Worm (Caenorhabditis elegans) whole organism, L3 larva: Measurements from ENCODE around the gene F32E10.9.

Experiments
- R02D3.7 ChIP-seq: fragments of 150-350 bp; optimal IDR thresholded peaks from 2 replicates; lab custom pipeline; 2014; ENCODE audit warnings: missing biosample characterization, missing genetic modification characterization
- ZK546.5 ChIP-seq: sonication (generic microtip); optimal IDR thresholded peaks from 2 replicates; lab custom pipeline; 2017; ENCODE audit warnings: missing biosample characterization, missing genetic modification characterization
- aly-2 ChIP-seq: fragments of 150-350 bp; optimal IDR thresholded peaks from 2 replicates; lab custom pipeline; 2014; ENCODE audit warnings: missing biosample characterization, missing genetic modification characterization
- ama-1 ChIP-seq: fragments of 150-350 bp; optimal IDR thresholded peaks from 2 replicates; lab custom pipeline; 2018
- ceh-16 ChIP-seq: sonication (generic microtip); optimal IDR thresholded peaks from 2 replicates; lab custom pipeline; 2017; ENCODE audit warnings: missing biosample characterization, missing genetic modification characterization
- ceh-28 ChIP-seq: fragments of 150-350 bp; optimal IDR thresholded peaks from 2 replicates; lab custom pipeline; 2014; ENCODE audit warnings: missing biosample characterization, missing genetic modification reagents, missing genetic modification characterization
- ceh-82 ChIP-seq: fragments of 150-350 bp; optimal IDR thresholded peaks from 2 replicates; lab custom pipeline; 2014; ENCODE audit warnings: missing biosample characterization, missing genetic modification characterization
- ceh-9 ChIP-seq: sonication (generic microtip); optimal IDR thresholded peaks from 2 replicates; lab custom pipeline; 2018; ENCODE audit warnings: missing biosample characterization, missing genetic modification characterization
- daf-12 ChIP-seq: fragments of 150-350 bp; optimal IDR thresholded peaks from 2 replicates; lab custom pipeline; 2014; ENCODE audit warnings: missing biosample characterization, missing genetic modification reagents, missing genetic modification characterization
- egl-27 ChIP-seq: sonication (generic microtip); optimal IDR thresholded peaks from 4 replicates; lab custom pipeline; 2017; ENCODE audit warnings: missing biosample characterization, missing genetic modification reagents, missing genetic modification characterization
- egl-5 ChIP-seq: fragments of 150-350 bp; optimal IDR thresholded peaks from 2 replicates; lab custom pipeline; 2017; ENCODE audit warnings: missing biosample characterization, missing genetic modification reagents, missing genetic modification characterization, inconsistent platforms
- elt-1 ChIP-seq: fragments of 150-350 bp; optimal IDR thresholded peaks from 2 replicates; lab custom pipeline; 2014; ENCODE audit warnings: missing biosample characterization, missing genetic modification characterization
- elt-2 ChIP-seq: sonication (generic microtip); optimal IDR thresholded peaks from 2 replicates; lab custom pipeline; 2016; ENCODE audit warnings: missing genetic modification reagents, mild to moderate bottlenecking, missing genetic modification characterization, missing compliant biosample characterization
- elt-3 ChIP-seq, 3 experiments: fragments of 150-350 bp in 1 of 3; sonication (generic microtip) in 2 of 3; optimal IDR thresholded peaks; 2 replicates in 2 of 3; 4 replicates in 1 of 3; lab custom pipeline; 2014 to 2017; ENCODE audit warnings: missing biosample characterization in 3 of 3, missing genetic modification characterization in 3 of 3
- eor-1 ChIP-seq, 2 experiments: fragments of 150-350 bp; optimal IDR thresholded peaks; 2 replicates each; lab custom pipeline; 2014 to 2018; ENCODE audit warnings: missing biosample characterization in 2 of 2, missing genetic modification characterization in 2 of 2
- fkh-10 ChIP-seq: sonication (generic microtip); optimal IDR thresholded peaks from 2 replicates; lab custom pipeline; 2017; ENCODE audit warnings: missing biosample characterization, missing genetic modification reagents, missing genetic modification characterization
- fkh-2 ChIP-seq: fragments of 150-350 bp; optimal IDR thresholded peaks from 2 replicates; lab custom pipeline; 2014; ENCODE audit warnings: missing biosample characterization, missing genetic modification reagents, missing genetic modification characterization
- fos-1 ChIP-seq: fragments of 150-350 bp; optimal IDR thresholded peaks from 2 replicates; lab custom pipeline; 2014; ENCODE audit warnings: missing biosample characterization, missing genetic modification characterization
- hmg-11 ChIP-seq: sonication (generic microtip); optimal IDR thresholded peaks from 2 replicates; lab custom pipeline; 2016; ENCODE audit warnings: missing genetic modification characterization, missing compliant biosample characterization
- jun-1 ChIP-seq: fragments of 150-350 bp; optimal IDR thresholded peaks from 2 replicates; lab custom pipeline; 2014; ENCODE audit warnings: missing biosample characterization, missing genetic modification reagents, missing genetic modification characterization
- lin-15B ChIP-seq: fragments of 150-350 bp; optimal IDR thresholded peaks from 2 replicates; lab custom pipeline; 2014; ENCODE audit warnings: missing biosample characterization, missing genetic modification characterization
- lin-39 ChIP-seq: fragments of 150-350 bp; optimal IDR thresholded peaks from 2 replicates; lab custom pipeline; 2018; ENCODE audit warnings: missing biosample characterization, missing genetic modification reagents, missing genetic modification characterization
- lsy-12 ChIP-seq: sonication (generic microtip); optimal IDR thresholded peaks from 2 replicates; lab custom pipeline; 2016; ENCODE audit warnings: mild to moderate bottlenecking, missing genetic modification characterization, missing compliant biosample characterization
- mdl-1 ChIP-seq: fragments of 150-350 bp; optimal IDR thresholded peaks from 2 replicates; lab custom pipeline; 2014; ENCODE audit warnings: missing biosample characterization, missing genetic modification characterization
- mml-1 ChIP-seq: fragments of 150-350 bp; sonication (generic microtip); optimal IDR thresholded peaks from 3 replicates; lab custom pipeline; 2014; ENCODE audit warnings: missing biosample characterization, missing genetic modification characterization
- nfya-1 ChIP-seq: sonication (generic microtip); optimal IDR thresholded peaks from 2 replicates; lab custom pipeline; 2017; ENCODE audit warnings: missing genetic modification characterization, mild to moderate bottlenecking, missing compliant biosample characterization, antibody characterized with exemption, moderate library complexity; ENCODE audit not compliant: insufficient read depth
- nhr-11 ChIP-seq: fragments of 150-350 bp; optimal IDR thresholded peaks from 2 replicates; lab custom pipeline; 2014; ENCODE audit warnings: missing biosample characterization, missing genetic modification characterization
- nhr-12 ChIP-seq: fragments of 150-350 bp; optimal IDR thresholded peaks from 2 replicates; lab custom pipeline; 2014; ENCODE audit warnings: missing biosample characterization, missing genetic modification characterization
- nhr-23 ChIP-seq: fragments of 150-350 bp; optimal IDR thresholded peaks from 2 replicates; lab custom pipeline; 2014; ENCODE audit warnings: missing biosample characterization, missing genetic modification reagents, missing genetic modification characterization
- nhr-237 ChIP-seq: fragments of 150-350 bp; optimal IDR thresholded peaks from 2 replicates; lab custom pipeline; 2014; ENCODE audit warnings: missing biosample characterization, missing genetic modification characterization
- nhr-25 ChIP-seq: sonication (generic microtip); optimal IDR thresholded peaks from 2 replicates; lab custom pipeline; 2017; ENCODE audit warnings: missing biosample characterization, missing genetic modification characterization
- nhr-28 ChIP-seq: fragments of 150-350 bp; optimal IDR thresholded peaks from 2 replicates; lab custom pipeline; 2014; ENCODE audit warnings: missing biosample characterization, missing genetic modification characterization
- nhr-43 ChIP-seq: sonication (generic microtip); optimal IDR thresholded peaks from 2 replicates; lab custom pipeline; 2016; ENCODE audit warnings: mild to moderate bottlenecking, missing genetic modification characterization, missing compliant biosample characterization; ENCODE audit not compliant: poor library complexity, severe bottlenecking
- nhr-67 ChIP-seq: fragments of 150-350 bp; optimal IDR thresholded peaks from 2 replicates; lab custom pipeline; 2014; ENCODE audit warnings: missing biosample characterization, missing genetic modification characterization
- nhr-76 ChIP-seq: fragments of 150-350 bp; sonication (generic microtip); optimal IDR thresholded peaks from 5 replicates; lab custom pipeline; 2014; ENCODE audit warnings: missing biosample characterization, missing genetic modification characterization
- nhr-77 ChIP-seq: fragments of 150-350 bp; optimal IDR thresholded peaks from 2 replicates; lab custom pipeline; 2014; ENCODE audit warnings: missing biosample characterization, missing genetic modification characterization
- pha-4 ChIP-seq: fragments of 150-350 bp; optimal IDR thresholded peaks from 2 replicates; lab custom pipeline; 2014; ENCODE audit warnings: missing biosample characterization, missing genetic modification reagents, missing genetic modification characterization
- pqm-1 ChIP-seq: fragments of 150-350 bp; optimal IDR thresholded peaks from 2 replicates; lab custom pipeline; 2017; ENCODE audit warnings: missing biosample characterization, missing genetic modification characterization, inconsistent platforms
- sea-2 ChIP-seq: fragments of 150-350 bp; sonication (generic microtip); optimal IDR thresholded peaks from 4 replicates; lab custom pipeline; 2014; ENCODE audit warnings: missing biosample characterization, missing genetic modification reagents, missing genetic modification characterization
- skn-1 ChIP-seq: fragments of 150-350 bp; optimal IDR thresholded peaks from 2 replicates; lab custom pipeline; 2014; ENCODE audit warnings: missing biosample characterization, missing genetic modification characterization
- snpc-4 ChIP-seq: fragments of 150-350 bp; optimal IDR thresholded peaks from 2 replicates; lab custom pipeline; 2014; ENCODE audit warnings: missing biosample characterization, missing genetic modification characterization
- tbx-2 ChIP-seq: sonication (generic microtip); optimal IDR thresholded peaks from 2 replicates; lab custom pipeline; 2016; ENCODE audit warnings: mild to moderate bottlenecking, missing genetic modification characterization, missing compliant biosample characterization
- unc-39 ChIP-seq: sonication (generic microtip); optimal IDR thresholded peaks from 4 replicates; lab custom pipeline; 2017; ENCODE audit warnings: missing biosample characterization, missing genetic modification characterization
- unc-62 ChIP-seq: fragments of 150-350 bp; sonication (generic microtip); optimal IDR thresholded peaks from 4 replicates; lab custom pipeline; 2014; ENCODE audit warnings: missing biosample characterization, missing genetic modification reagents, missing genetic modification characterization
- zag-1 ChIP-seq: fragments of 150-350 bp; optimal IDR thresholded peaks from 2 replicates; lab custom pipeline; 2014; ENCODE audit warnings: missing biosample characterization, missing genetic modification characterization
- ztf-11 ChIP-seq: fragments of 150-350 bp; optimal IDR thresholded peaks from 2 replicates; lab custom pipeline; 2014; ENCODE audit warnings: missing biosample characterization, missing genetic modification characterization
- ztf-4 ChIP-seq: fragments of 150-350 bp; optimal IDR thresholded peaks from 2 replicates; lab custom pipeline; 2014; ENCODE audit warnings: missing biosample characterization, missing genetic modification characterization

The F32E10.9 gene

DNA sequence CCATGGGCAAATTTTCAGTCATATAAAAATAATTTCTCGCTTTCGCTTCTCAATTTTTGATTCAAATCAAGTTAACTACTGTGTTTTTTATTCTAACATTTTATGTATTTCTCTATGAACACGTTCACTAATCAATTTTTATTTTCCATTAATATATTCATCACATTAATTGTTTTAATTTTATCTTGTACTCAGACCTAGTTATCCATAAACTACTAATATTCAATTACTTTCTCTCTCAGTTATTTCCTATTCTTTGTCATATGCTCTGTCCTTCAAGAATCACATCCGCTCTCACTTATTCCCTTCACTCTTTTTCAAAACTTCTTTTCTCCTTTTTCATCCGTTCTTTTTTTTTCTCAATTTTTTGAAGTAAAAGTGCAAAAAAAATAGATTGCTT lies 23.2 kb upstream of the F32E10.9 start:
- TF ChIP-seq nhr-12: no peak
- TF ChIP-seq fkh-10 (GFP tag; lab: Kevin White, UChicago): peak; percentile 42

- TF ChIP-seq nhr-237 (tag; lab: Kevin White, UChicago) (no peak), lin-39 (tag; lab: Kevin White, UChicago) (peak; percentile 84), snpc-4 (tag; lab: Kevin White, UChicago) (peak; percentile 11), nfya-1 (tag; lab: Kevin White, UChicago) (peak; percentile 51), sea-2 (GFP tag; lab: Kevin White, UChicago) (no peak), hmg-11 (peak; percentile 42)
These were observed 21.6 kb upstream of the F32E10.9 start for ce11 chrIV:7585273-7585882.

- no peak for TF ChIP-seq nhr-11 (tag; lab: Kevin White, UChicago)
- TF ChIP-seq unc-62: no peak
- no peak for TF ChIP-seq nhr-237 (tag; lab: Kevin White, UChicago)
- TF ChIP-seq egl-5 (tag; lab: Kevin White, UChicago): peak; percentile 83
- no peak for TF ChIP-seq ceh-9 (tag; lab: Kevin White, UChicago)
- no peak for TF ChIP-seq nhr-76 (tag; lab: Kevin White, UChicago)
- TF ChIP-seq R02D3.7 (tag; lab: Kevin White, UChicago): peak; percentile 13
- TF ChIP-seq nhr-28: no peak
- TF ChIP-seq skn-1: no peak
- peak; percentile 79 for TF ChIP-seq nhr-25 (tag; lab: Kevin White, UChicago)
- TF ChIP-seq lin-15B: peak; percentile 93
- TF ChIP-seq nfya-1 (tag; lab: Kevin White, UChicago): peak; percentile 95
- peak; percentile 51 for TF ChIP-seq jun-1 (tag; lab: Kevin White, UChicago)
- no peak for TF ChIP-seq elt-3 (tag; optimal IDR thresholded peaks at IDR 0.05; lab: Kevin White, UChicago)
- TF ChIP-seq ztf-4 (tag; lab: Kevin White, UChicago): no peak
- TF ChIP-seq aly-2 (tag; lab: Kevin White, UChicago): no peak
- no peak for TF ChIP-seq elt-1 (tag; lab: Kevin White, UChicago)
- TF ChIP-seq nhr-77 (tag; lab: Kevin White, UChicago): no peak
- TF ChIP-seq hmg-11: peak; percentile 85
- TF ChIP-seq unc-39 (tag; lab: Kevin White, UChicago): no peak
- peak; percentile 19 for TF ChIP-seq egl-27 (tag; lab: Kevin White, UChicago)
- TF ChIP-seq mdl-1: no peak
- no peak for TF ChIP-seq ztf-11 (tag; lab: Kevin White, UChicago)
- TF ChIP-seq ZK546.5: no peak
- peak; percentile 43 for TF ChIP-seq ceh-28
- peak; percentile 66 for TF ChIP-seq snpc-4 (tag; lab: Kevin White, UChicago)
- no peak for TF ChIP-seq eor-1 (tag; optimal IDR thresholded peaks at IDR 0.05; lab: Kevin White, UChicago)
- no peak for TF ChIP-seq sea-2 (GFP tag; lab: Kevin White, UChicago)
- no peak for TF ChIP-seq zag-1 (tag; lab: Kevin White, UChicago)
- TF ChIP-seq nhr-23: peak; percentile 74
- no peak for TF ChIP-seq ceh-16
- TF ChIP-seq fos-1 (tag; lab: Kevin White, UChicago): no peak
- peak; percentile 61 for TF ChIP-seq elt-2 (tag; lab: Kevin White, UChicago)
- peak; percentile 27 for TF ChIP-seq pqm-1
- TF ChIP-seq nhr-12: no peak
- TF ChIP-seq lsy-12 (tag; lab: Kevin White, UChicago): peak; percentile 27
- no peak for TF ChIP-seq fkh-10 (GFP tag; lab: Kevin White, UChicago)
- no peak for TF ChIP-seq ceh-82 (tag; lab: Kevin White, UChicago)
- TF ChIP-seq lin-39 (tag; lab: Kevin White, UChicago): peak; percentile 88
- no peak for TF ChIP-seq tbx-2 (tag; lab: Kevin White, UChicago)
- no peak for TF ChIP-seq nhr-43
- no peak for TF ChIP-seq mml-1
- TF ChIP-seq fkh-2 (tag; lab: Kevin White, UChicago): no peak
- peak; percentile 88 for TF ChIP-seq pha-4
- TF ChIP-seq nhr-67: no peak
- TF ChIP-seq ama-1 (lab: Kevin White, UChicago): no peak
- TF ChIP-seq daf-12: no peak
These were observed 16.4 kb upstream of the F32E10.9 start, which contains the start of the genes cec-5 and nol-10 for ce11 chrIV:7580062-7580614. TSS of gene cec-5 (minus strand) at chrIV:7580112. TSS of gene nol-10 (plus strand) at chrIV:7580597.
